Worm (Caenorhabditis elegans) whole organism, early embryonic: ENCODE results near the gene rnr-1.

Experiments
- F13C5.2 ChIP-seq: sonication (generic microtip); optimal IDR thresholded peaks from 2 replicates; lab custom pipeline; 2017; ENCODE audit warnings: mild to moderate bottlenecking, missing genetic modification characterization, inconsistent platforms, missing compliant biosample characterization
- aly-1 ChIP-seq: sonication (generic microtip); optimal IDR thresholded peaks from 2 replicates; lab custom pipeline; 2016; ENCODE audit warnings: missing genetic modification characterization, missing compliant biosample characterization
- ama-1 ChIP-seq: fragments of 150-350 bp; optimal IDR thresholded peaks from 2 replicates; lab custom pipeline; 2014
- ceh-13 ChIP-seq: fragments of 200-800 bp; sonication (Bioruptor generic); optimal IDR thresholded peaks from 2 replicates; lab custom pipeline; 2018; ENCODE audit warnings: mild to moderate bottlenecking, missing genetic modification characterization, missing compliant biosample characterization
- flt-1 ChIP-seq: fragments of 200-800 bp; sonication (Bioruptor generic); IDR thresholded peaks from 2 replicates; pipeline ENCODE4 v1.3.6; 2022; ENCODE audit warnings: missing genetic modification characterization, missing compliant biosample characterization
- hnd-1 ChIP-seq: sonication (generic microtip); optimal IDR thresholded peaks from 2 replicates; lab custom pipeline; 2016; ENCODE audit warnings: missing genetic modification characterization, missing compliant biosample characterization
- pes-1 ChIP-seq: fragments of 200-800 bp; sonication (Bioruptor generic); IDR thresholded peaks from 2 replicates; pipeline ENCODE4 v1.3.6; 2022; ENCODE audit warnings: missing genetic modification reagents, missing genetic modification characterization, missing compliant biosample characterization
- tra-4 ChIP-seq: sonication (generic microtip); optimal IDR thresholded peaks from 2 replicates; lab custom pipeline; 2017; ENCODE audit warnings: missing genetic modification characterization, missing compliant biosample characterization

ce11 chrIII:9239983-9240382 is 11.4 kb upstream of the rnr-1 start, which contains the start of gene saeg-2:
- TF ChIP-seq aly-1 (tag; lab: Kevin White, UChicago) (no peak), tra-4 (tag; lab: Kevin White, UChicago) (no peak), flt-1 (GFP tag; lab: Robert Waterston, UW) (no peak), ceh-13 (GFP tag; lab: Kevin White, UChicago) (no peak), hnd-1 (tag; lab: Kevin White, UChicago) (no peak), ama-1 (no peak), pes-1 (GFP tag; lab: Robert Waterston, UW) (no peak), F13C5.2 (tag; lab: Kevin White, UChicago) (peak; percentile 17)
